Worm (Caenorhabditis elegans): ENCODE measurements around the gene K10D2.5.

The K10D2.5 gene

ce11 chrIII:5199577-5199976 is 27.1 kb downstream of the K10D2.5 start, which contains the start of gene emb-8:
TSS of gene emb-8 (minus strand) at chrIII:5199677.
- TF ChIP-seq zag-1 (tag; optimal IDR thresholded peaks at IDR 0.05): no peak
- TF ChIP-seq skn-1 (tag; optimal IDR thresholded peaks at IDR 0.05): no peak
- TF ChIP-seq ztf-1 (GFP tag; conservative IDR thresholded peaks at IDR 0.05): no peak
- no peak for TF ChIP-seq ceh-16 (tag; optimal IDR thresholded peaks at IDR 0.05)
- TF ChIP-seq lin-11 (tag; optimal IDR thresholded peaks at IDR 0.05): no peak
- TF ChIP-seq unc-62 (GFP tag; optimal IDR thresholded peaks at IDR 0.05): no peak
- no peak for TF ChIP-seq alr-1 (tag; optimal IDR thresholded peaks at IDR 0.05)
- TF ChIP-seq elt-3 (tag; optimal IDR thresholded peaks at IDR 0.05): no peak

ce11 chrIII:5200349-5200748 is 27.8 kb downstream of the K10D2.5 start:
- TF ChIP-seq blmp-1 (tag; optimal IDR thresholded peaks at IDR 0.05; ENCODE audit: insufficient read depth): peak; percentile 14
- no peak for TF ChIP-seq alr-1 (tag; optimal IDR thresholded peaks at IDR 0.05)
- TF ChIP-seq nhr-129 (tag; optimal IDR thresholded peaks at IDR 0.05): peak; percentile 91
- TF ChIP-seq nhr-6 (tag; optimal IDR thresholded peaks at IDR 0.05): no peak
- peak; percentile 60 for TF ChIP-seq fos-1 (tag; optimal IDR thresholded peaks at IDR 0.05)
- peak; percentile 49 for TF ChIP-seq sma-9 (GFP tag; optimal IDR thresholded peaks at IDR 0.05)
- no peak for TF ChIP-seq sma-9 (tag; optimal IDR thresholded peaks at IDR 0.05)
- TF ChIP-seq crh-2 (tag; optimal IDR thresholded peaks at IDR 0.05): peak; percentile 24
- TF ChIP-seq ztf-11 (tag; optimal IDR thresholded peaks at IDR 0.05): no peak
- peak; percentile 43 for TF ChIP-seq nhr-25 (tag; optimal IDR thresholded peaks at IDR 0.05)
- TF ChIP-seq gmeb-1 (tag; optimal IDR thresholded peaks at IDR 0.05): peak; percentile 32

- TF ChIP-seq ztf-4 (tag; optimal IDR thresholded peaks at IDR 0.05): no peak
- peak; percentile 14 for TF ChIP-seq C34F6.9 (tag; optimal IDR thresholded peaks at IDR 0.05)
- peak; percentile 88 for TF ChIP-seq crh-2 (tag; optimal IDR thresholded peaks at IDR 0.05)
- no peak for TF ChIP-seq ama-1 (optimal IDR thresholded peaks at IDR 0.05)
- no peak for TF ChIP-seq peb-1 (tag; optimal IDR thresholded peaks at IDR 0.05)
- no peak for TF ChIP-seq blmp-1 (tag; optimal IDR thresholded peaks at IDR 0.05; ENCODE audit: insufficient read depth)
- peak; percentile 1 for TF ChIP-seq F13H6.1 (tag; optimal IDR thresholded peaks at IDR 0.05)
- no peak for TF ChIP-seq dmd-4 (tag; optimal IDR thresholded peaks at IDR 0.05)
- no peak for TF ChIP-seq skn-1 (tag; optimal IDR thresholded peaks at IDR 0.05)
- no peak for TF ChIP-seq ceh-16 (tag; optimal IDR thresholded peaks at IDR 0.05)
- peak; percentile 25 for TF ChIP-seq nhr-21 (tag; optimal IDR thresholded peaks at IDR 0.05)
- TF ChIP-seq nhr-6 (tag; optimal IDR thresholded peaks at IDR 0.05): no peak
- TF ChIP-seq egl-27 (tag; optimal IDR thresholded peaks at IDR 0.05): no peak
- TF ChIP-seq elt-1 (tag; optimal IDR thresholded peaks at IDR 0.05): no peak
- peak; percentile 30 for TF ChIP-seq nhr-129 (tag; optimal IDR thresholded peaks at IDR 0.05)
- no peak for TF ChIP-seq ceh-82 (tag; optimal IDR thresholded peaks at IDR 0.05)
- TF ChIP-seq zag-1 (tag; optimal IDR thresholded peaks at IDR 0.05): no peak
- peak; percentile 44 for TF ChIP-seq sma-3 (GFP tag; optimal IDR thresholded peaks at IDR 0.05)
- TF ChIP-seq nhr-23 (tag; optimal IDR thresholded peaks at IDR 0.05): no peak
- TF ChIP-seq snpc-4 (tag; optimal IDR thresholded peaks at IDR 0.05): no peak
- TF ChIP-seq lsy-2 (tag; optimal IDR thresholded peaks at IDR 0.05): peak in 1 of 2 experiments; percentile 28
- TF ChIP-seq sma-9 (GFP tag; optimal IDR thresholded peaks at IDR 0.05): peak; percentile 69
- no peak for TF ChIP-seq sma-9 (tag; optimal IDR thresholded peaks at IDR 0.05)
- no peak for TF ChIP-seq Y55F3AM.14 (GFP tag; optimal IDR thresholded peaks at IDR 0.05)
- TF ChIP-seq gmeb-1 (tag; optimal IDR thresholded peaks at IDR 0.05): peak; percentile 58
- no peak for TF ChIP-seq mab-5 (tag; optimal IDR thresholded peaks at IDR 0.05)
- TF ChIP-seq unc-62 (GFP tag; optimal IDR thresholded peaks at IDR 0.05): no peak
- peak; percentile 53 for TF ChIP-seq nhr-25 (tag; optimal IDR thresholded peaks at IDR 0.05)
- no peak for TF ChIP-seq R02D3.7 (tag; optimal IDR thresholded peaks at IDR 0.05)
- TF ChIP-seq unc-39 (tag; optimal IDR thresholded peaks at IDR 0.05): no peak
- no peak for TF ChIP-seq lin-11 (tag; optimal IDR thresholded peaks at IDR 0.05)
- no peak for TF ChIP-seq nhr-12 (tag; optimal IDR thresholded peaks at IDR 0.05)
- TF ChIP-seq fos-1 (tag; optimal IDR thresholded peaks at IDR 0.05): peak; percentile 97
These were observed 28.7 kb downstream of the K10D2.5 start for ce11 chrIII:5201267-5201666.

- peak; percentile 92 for TF ChIP-seq nhr-25 (tag; optimal IDR thresholded peaks at IDR 0.05)
- no peak for TF ChIP-seq ztf-1 (GFP tag; conservative IDR thresholded peaks at IDR 0.05)
- peak; percentile 45 for TF ChIP-seq unc-55 (GFP tag; optimal IDR thresholded peaks at IDR 0.05)
- peak; percentile 54 for TF ChIP-seq gmeb-1 (tag; optimal IDR thresholded peaks at IDR 0.05)
- peak; percentile 51 for TF ChIP-seq ztf-4 (tag; optimal IDR thresholded peaks at IDR 0.05)
- TF ChIP-seq crh-2 (tag; optimal IDR thresholded peaks at IDR 0.05): peak; percentile 86
- peak; percentile 80 for TF ChIP-seq nhr-129 (tag; optimal IDR thresholded peaks at IDR 0.05)
- TF ChIP-seq C34F6.9 (tag; optimal IDR thresholded peaks at IDR 0.05): peak; percentile 74
- TF ChIP-seq sma-3 (GFP tag; optimal IDR thresholded peaks at IDR 0.05): peak; percentile 63
- peak; percentile 80 for TF ChIP-seq sma-9 (GFP tag; optimal IDR thresholded peaks at IDR 0.05)
- TF ChIP-seq sma-9 (tag; optimal IDR thresholded peaks at IDR 0.05): no peak
- TF ChIP-seq nhr-6 (tag; optimal IDR thresholded peaks at IDR 0.05): peak; percentile 71
- no peak for TF ChIP-seq lin-39 (tag; optimal IDR thresholded peaks at IDR 0.05)
- TF ChIP-seq lin-13 (GFP tag; optimal IDR thresholded peaks at IDR 0.05): peak; percentile 55
- TF ChIP-seq fos-1 (tag; optimal IDR thresholded peaks at IDR 0.05): peak; percentile 85
- peak; percentile 55 for TF ChIP-seq nhr-21 (tag; optimal IDR thresholded peaks at IDR 0.05)
- peak; percentile 51 for TF ChIP-seq egl-27 (tag; optimal IDR thresholded peaks at IDR 0.05)
- TF ChIP-seq R02D3.7 (tag; optimal IDR thresholded peaks at IDR 0.05): no peak
- TF ChIP-seq blmp-1 (tag; optimal IDR thresholded peaks at IDR 0.05; ENCODE audit: insufficient read depth): peak; percentile 70
- no peak for TF ChIP-seq nhr-23 (tag; optimal IDR thresholded peaks at IDR 0.05)
- no peak for TF ChIP-seq ceh-82 (tag; optimal IDR thresholded peaks at IDR 0.05)
- peak; percentile 54 for TF ChIP-seq F13H6.1 (tag; optimal IDR thresholded peaks at IDR 0.05)
- peak; percentile 7 to 51 for TF ChIP-seq lsy-2 (tag; optimal IDR thresholded peaks at IDR 0.05)
- no peak for TF ChIP-seq ceh-16 (tag; optimal IDR thresholded peaks at IDR 0.05)
These were observed 30.1 kb downstream of the K10D2.5 start for ce11 chrIII:5202641-5203040.
